Fruit fly (Drosophila melanogaster) whole organism, embryonic: ENCODE results near the gene scyl.

ENCODE experiments used
- ATbp ChIP-seq: fragments of 200-800 bp; sonication (Bioruptor generic); optimal IDR thresholded peaks from 2 replicates; lab custom pipeline; 2017; ENCODE audit warnings: missing biosample characterization, mild to moderate bottlenecking, missing genetic modification characterization, missing genetic modification reagents
- CG1024 ChIP-seq: fragments of 200-800 bp; sonication (Bioruptor generic); IDR thresholded peaks from 2 replicates; pipeline ENCODE4 v1.3.6; 2022; ENCODE audit warnings: missing biosample characterization, missing genetic modification characterization
- CG10274 ChIP-seq: fragments of 200-800 bp; sonication (Bioruptor generic); optimal IDR thresholded peaks from 3 replicates; lab custom pipeline; 2017; ENCODE audit warnings: missing biosample characterization, mild to moderate bottlenecking, missing genetic modification characterization
- CG10654 ChIP-seq: fragments of 200-800 bp; sonication (Bioruptor generic); optimal IDR thresholded peaks from 2 replicates; lab custom pipeline; 2016; ENCODE audit warnings: missing biosample characterization, missing genetic modification characterization
- CG14710 ChIP-seq: fragments of 200-800 bp; sonication (Bioruptor generic); optimal IDR thresholded peaks from 3 replicates; lab custom pipeline; 2019; ENCODE audit warnings: missing biosample characterization, mild to moderate bottlenecking, missing genetic modification characterization, moderate library complexity
- CG16815 ChIP-seq: fragments of 200-800 bp; sonication (Bioruptor generic); optimal IDR thresholded peaks from 3 replicates; lab custom pipeline; 2017; ENCODE audit warnings: missing biosample characterization, mild to moderate bottlenecking, missing genetic modification characterization
- CG17829 ChIP-seq: fragments of 200-800 bp; optimal IDR thresholded peaks from 2 replicates; lab custom pipeline; 2019; ENCODE audit warnings: missing biosample characterization, mild to moderate bottlenecking, missing genetic modification characterization, moderate library complexity
- CG2712 ChIP-seq: fragments of 200-800 bp; optimal IDR thresholded peaks from 3 replicates; lab custom pipeline; 2019; ENCODE audit warnings: missing biosample characterization, mild to moderate bottlenecking, missing genetic modification characterization, moderate library complexity
- CG2875 ChIP-seq: fragments of 200-800 bp; sonication (Bioruptor generic); optimal IDR thresholded peaks from 2 replicates; lab custom pipeline; 2017; ENCODE audit warnings: missing biosample characterization, mild to moderate bottlenecking, missing genetic modification characterization, missing genetic modification reagents
- CG30020 ChIP-seq: fragments of 200-800 bp; optimal IDR thresholded peaks from 2 replicates; lab custom pipeline; 2019; ENCODE audit warnings: missing biosample characterization, mild to moderate bottlenecking, missing genetic modification characterization, moderate library complexity
- CG3847 ChIP-seq: fragments of 200-800 bp; sonication (Bioruptor generic); IDR thresholded peaks from 2 replicates; pipeline ENCODE4 v1.3.6; 2022; ENCODE audit warnings: missing biosample characterization, missing genetic modification characterization
- CG42726 ChIP-seq: fragments of 200-800 bp; sonication (Bioruptor generic); IDR thresholded peaks from 2 replicates; pipeline ENCODE4 v1.3.6; 2022; ENCODE audit warnings: missing biosample characterization, missing genetic modification characterization; ENCODE audit not compliant: partially characterized antibody
- CG4730 ChIP-seq: fragments of 200-800 bp; sonication (Bioruptor generic); IDR thresholded peaks from 2 replicates; pipeline ENCODE4 v1.3.6; 2022; ENCODE audit warnings: missing biosample characterization, missing genetic modification characterization
- CG5180 ChIP-seq: fragments of 200-800 bp; sonication (Bioruptor generic); optimal IDR thresholded peaks from 3 replicates; lab custom pipeline; 2017; ENCODE audit warnings: missing biosample characterization, missing genetic modification characterization, mild to moderate bottlenecking, moderate library complexity, missing genetic modification reagents
- CG6175 ChIP-seq: fragments of 200-800 bp; sonication (Bioruptor generic); IDR thresholded peaks from 3 replicates; pipeline ENCODE4 v1.3.6; 2022; ENCODE audit warnings: missing biosample characterization, missing genetic modification characterization
- CG6854 ChIP-seq: fragments of 200-800 bp; sonication (Bioruptor generic); optimal IDR thresholded peaks from 3 replicates; lab custom pipeline; 2017; ENCODE audit warnings: missing biosample characterization, mild to moderate bottlenecking, missing genetic modification characterization
- CG7271 ChIP-seq: fragments of 200-800 bp; sonication (Bioruptor generic); optimal IDR thresholded peaks from 2 replicates; lab custom pipeline; 2018; ENCODE audit warnings: missing biosample characterization, mild to moderate bottlenecking, missing genetic modification characterization, moderate library complexity
- CG7372 ChIP-seq: fragments of 200-800 bp; sonication (Bioruptor generic); IDR thresholded peaks from 2 replicates; pipeline ENCODE4 v1.3.6; 2022; ENCODE audit warnings: missing biosample characterization, missing genetic modification characterization
- CG7786 ChIP-seq: fragments of 200-800 bp; sonication (Bioruptor generic); optimal IDR thresholded peaks from 2 replicates; lab custom pipeline; 2016; ENCODE audit warnings: missing biosample characterization, missing genetic modification characterization
- CG8924 ChIP-seq: fragments of 200-800 bp; optimal IDR thresholded peaks from 3 replicates; lab custom pipeline; 2019; ENCODE audit warnings: missing biosample characterization, mild to moderate bottlenecking, missing genetic modification characterization, moderate library complexity
- Drgx ChIP-seq: fragments of 200-800 bp; sonication (Bioruptor generic); IDR thresholded peaks from 2 replicates; pipeline ENCODE4 v1.3.6; 2022; ENCODE audit warnings: missing biosample characterization, missing genetic modification characterization
- ERR ChIP-seq: fragments of 200-800 bp; sonication (Bioruptor generic); optimal IDR thresholded peaks from 2 replicates; lab custom pipeline; 2016; ENCODE audit warnings: missing biosample characterization, missing genetic modification characterization
- HLH3B ChIP-seq: fragments of 200-800 bp; sonication (Bioruptor generic); IDR thresholded peaks from 2 replicates; pipeline ENCODE4 v1.3.6; 2022; ENCODE audit warnings: missing biosample characterization, missing genetic modification characterization
- Hmr ChIP-seq: fragments of 200-800 bp; sonication (Bioruptor generic); optimal IDR thresholded peaks from 3 replicates; lab custom pipeline; 2017; ENCODE audit warnings: mild to moderate bottlenecking, missing biosample characterization, missing genetic modification reagents, missing genetic modification characterization
- Kr ChIP-seq: fragments of 200-800 bp; sonication (Bioruptor generic); optimal IDR thresholded peaks from 2 replicates; lab custom pipeline; 2017; ENCODE audit warnings: missing biosample characterization, mild to moderate bottlenecking, missing genetic modification characterization
- MTF-1 ChIP-seq: fragments of 200-800 bp; sonication (Bioruptor generic); optimal IDR thresholded peaks from 2 replicates; lab custom pipeline; 2018; ENCODE audit warnings: missing biosample characterization, mild to moderate bottlenecking, missing genetic modification characterization, borderline replicate concordance
- Mes4 ChIP-seq: fragments of 200-800 bp; sonication (Bioruptor generic); optimal IDR thresholded peaks from 2 replicates; lab custom pipeline; 2016; ENCODE audit warnings: missing biosample characterization, missing genetic modification characterization
- Pdp1 ChIP-seq, 2 experiments: fragments of 200-800 bp; sonication (Bioruptor generic); optimal IDR thresholded peaks; 3 replicates each; lab custom pipeline; 2016; ENCODE audit warnings: missing biosample characterization in 2 of 2, missing genetic modification characterization in 2 of 2, mild to moderate bottlenecking in 1 of 2, moderate library complexity in 1 of 2
- Usf ChIP-seq: fragments of 200-800 bp; sonication (Bioruptor generic); optimal IDR thresholded peaks from 2 replicates; lab custom pipeline; 2017; ENCODE audit warnings: missing genotype, missing biosample characterization, missing genetic modification characterization
- al ChIP-seq: fragments of 200-800 bp; sonication (Bioruptor generic); IDR thresholded peaks from 2 replicates; pipeline ENCODE4 v1.3.6; 2022; ENCODE audit warnings: missing biosample characterization, missing genetic modification characterization
- chif ChIP-seq, 2 experiments: fragments of 200-800 bp; sonication (Bioruptor generic); optimal IDR thresholded peaks; 3 replicates each; lab custom pipeline; 2016; ENCODE audit warnings: missing biosample characterization in 2 of 2, missing genetic modification characterization in 2 of 2
- danr ChIP-seq: fragments of 200-800 bp; sonication (Bioruptor generic); IDR thresholded peaks from 2 replicates; pipeline ENCODE4 v1.3.6; 2022; ENCODE audit warnings: missing biosample characterization, missing genetic modification characterization
- ewg ChIP-seq: fragments of 200-800 bp; sonication (Bioruptor generic); optimal IDR thresholded peaks from 3 replicates; lab custom pipeline; 2017; ENCODE audit warnings: mild to moderate bottlenecking, missing biosample characterization, missing genetic modification reagents, missing genetic modification characterization
- h ChIP-seq: fragments of >200 bp; optimal IDR thresholded peaks from 2 replicates; lab custom pipeline; 2017
- inv ChIP-seq: fragments of 200-800 bp; sonication (Bioruptor generic); IDR thresholded peaks from 2 replicates; pipeline ENCODE4 v1.3.6; 2022; ENCODE audit warnings: missing biosample characterization, missing genetic modification characterization; ENCODE audit not compliant: partially characterized antibody
- lola ChIP-seq, 3 experiments: fragments of >200 bp in 2 of 3; fragments of 200-800 bp in 1 of 3; sonication (Bioruptor generic) in 1 of 3; optimal IDR thresholded peaks; 2 replicates each; lab custom pipeline; 2017 to 2019; ENCODE audit warnings: missing biosample characterization in 3 of 3, missing genetic modification characterization in 3 of 3, mild to moderate bottlenecking in 1 of 3, moderate library complexity in 1 of 3
- mirr ChIP-seq: fragments of 200-800 bp; sonication (Bioruptor generic); optimal IDR thresholded peaks from 3 replicates; lab custom pipeline; 2018; ENCODE audit warnings: missing biosample characterization, mild to moderate bottlenecking, missing genetic modification characterization
- pfk ChIP-seq: fragments of 200-800 bp; sonication (Bioruptor generic); optimal IDR thresholded peaks from 2 replicates; lab custom pipeline; 2018; ENCODE audit warnings: missing biosample characterization, mild to moderate bottlenecking, missing genetic modification characterization, moderate library complexity
- pita ChIP-seq: fragments of 200-800 bp; sonication (Bioruptor generic); optimal IDR thresholded peaks from 2 replicates; lab custom pipeline; 2017; ENCODE audit warnings: missing biosample characterization, mild to moderate bottlenecking, missing genetic modification characterization
- pros ChIP-seq: fragments of 200-800 bp; sonication (Bioruptor generic); optimal IDR thresholded peaks from 3 replicates; lab custom pipeline; 2019; ENCODE audit warnings: missing biosample characterization, mild to moderate bottlenecking, missing genetic modification characterization, moderate library complexity
- pum ChIP-seq: fragments of 200-800 bp; sonication (Bioruptor generic); optimal IDR thresholded peaks from 2 replicates; lab custom pipeline; 2016; ENCODE audit warnings: missing biosample characterization, missing genetic modification characterization
- slbo ChIP-seq: fragments of 200-800 bp; sonication (Bioruptor generic); IDR thresholded peaks from 2 replicates; pipeline ENCODE4 v1.3.6; 2022; ENCODE audit warnings: missing biosample characterization, missing genetic modification characterization
- sna ChIP-seq: fragments of 200-800 bp; sonication (Bioruptor generic); IDR thresholded peaks from 2 replicates; pipeline ENCODE4 v1.3.6; 2022; ENCODE audit warnings: missing biosample characterization, missing genetic modification characterization; ENCODE audit not compliant: partially characterized antibody
- so ChIP-seq: fragments of 200-800 bp; sonication (Bioruptor generic); IDR thresholded peaks from 3 replicates; pipeline ENCODE4 v1.3.6; 2022; ENCODE audit warnings: missing biosample characterization, missing genetic modification characterization
- sqz ChIP-seq: fragments of 200-800 bp; sonication (Bioruptor generic); optimal IDR thresholded peaks from 3 replicates; lab custom pipeline; 2018; ENCODE audit warnings: missing biosample characterization, mild to moderate bottlenecking, missing genetic modification characterization
- stc ChIP-seq: fragments of 200-800 bp; sonication (Bioruptor generic); IDR thresholded peaks from 2 replicates; pipeline ENCODE4 v1.3.6; 2022; ENCODE audit warnings: missing biosample characterization, missing genetic modification characterization
- stwl ChIP-seq: fragments of 200-800 bp; sonication (Bioruptor generic); optimal IDR thresholded peaks from 3 replicates; lab custom pipeline; 2018; ENCODE audit warnings: missing biosample characterization, mild to moderate bottlenecking, missing genetic modification characterization, moderate library complexity
- sug ChIP-seq: fragments of 200-800 bp; optimal IDR thresholded peaks from 2 replicates; lab custom pipeline; 2019; ENCODE audit warnings: missing biosample characterization, mild to moderate bottlenecking, missing genetic modification characterization, moderate library complexity
- tap ChIP-seq: fragments of 200-800 bp; optimal IDR thresholded peaks from 3 replicates; lab custom pipeline; 2019; ENCODE audit warnings: missing biosample characterization, mild to moderate bottlenecking, missing genetic modification characterization, moderate library complexity

The scyl gene

dm6 chr3L:11272243-11273012, 20.3 kb downstream of the scyl start (continued):
- peak; percentile 32; the same call in 1 of the 2 replicates for TF ChIP-seq Drgx (GFP tag; lab: Robert Waterston, UW)
- TF ChIP-seq Kr (GFP tag; lab: Kevin White, UChicago) = no peak
- TF ChIP-seq ewg (GFP tag; lab: Kevin White, UChicago) = no peak
- no peak for TF ChIP-seq CG3847 (GFP tag; lab: Robert Waterston, UW)
- TF ChIP-seq so (GFP tag; lab: Robert Waterston, UW) = no peak
- TF ChIP-seq CG42726 (GFP tag; lab: Robert Waterston, UW) = no peak
- no peak for TF ChIP-seq CG7786 (GFP tag; lab: Kevin White, UChicago)
- no peak for TF ChIP-seq stwl
- no peak for TF ChIP-seq ATbp (GFP tag; lab: Kevin White, UChicago)
- TF ChIP-seq CG6854 (GFP tag; lab: Kevin White, UChicago) = no peak
- no peak for TF ChIP-seq ERR (GFP tag; lab: Kevin White, UChicago)
- TF ChIP-seq Mes4 (GFP tag; lab: Kevin White, UChicago) = no peak
- TF ChIP-seq danr = no peak
- no peak for TF ChIP-seq Usf (GFP tag; lab: Kevin White, UChicago)
- peak; percentile 23 for TF ChIP-seq tap (tag; lab: Kevin White, UChicago)
- no peak for TF ChIP-seq CG5180 (GFP tag; lab: Kevin White, UChicago)
- TF ChIP-seq chif (GFP tag; optimal IDR thresholded peaks at IDR 0.05; lab: Kevin White, UChicago) = no peak
- TF ChIP-seq CG2875 (GFP tag; lab: Kevin White, UChicago) = no peak
- TF ChIP-seq CG8924 (tag; lab: Kevin White, UChicago) = peak; percentile 54
- TF ChIP-seq CG10274 (GFP tag; lab: Kevin White, UChicago) = peak; percentile 89
- TF ChIP-seq stc (GFP tag; lab: Robert Waterston, UW) = no peak; the same call in 1 of the 2 replicates
- TF ChIP-seq pum (GFP tag; lab: Kevin White, UChicago) = no peak
- no peak for TF ChIP-seq HLH3B (GFP tag; lab: Robert Waterston, UW)
- TF ChIP-seq CG7372 (GFP tag; lab: Robert Waterston, UW) = no peak
- TF ChIP-seq CG7271 (tag; lab: Kevin White, UChicago) = no peak
- no peak for TF ChIP-seq CG1024 (GFP tag; lab: Robert Waterston, UW)
- TF ChIP-seq CG6175 (GFP tag; lab: Robert Waterston, UW) = no peak
- TF ChIP-seq inv (GFP tag; lab: Robert Waterston, UW) = no peak
- TF ChIP-seq Hmr (GFP tag; lab: Kevin White, UChicago) = peak; percentile 18
- TF ChIP-seq sqz (GFP tag; lab: Kevin White, UChicago) = no peak
- TF ChIP-seq CG16815 (GFP tag; lab: Kevin White, UChicago) = no peak
- TF ChIP-seq CG10654 (GFP tag; lab: Kevin White, UChicago) = no peak
- TF ChIP-seq MTF-1 = no peak
- TF ChIP-seq CG2712 (tag; lab: Kevin White, UChicago) = peak; percentile 56
- TF ChIP-seq lola (GFP tag; optimal IDR thresholded peaks at IDR 0.05; lab: Kevin White, UChicago) = no peak
- peak; percentile 16; the same call in 1 of the 2 replicates for TF ChIP-seq CG4730
- TF ChIP-seq h (lab: Kevin White, UChicago) = no peak
- no peak for TF ChIP-seq pfk (GFP tag; lab: Kevin White, UChicago)
- no peak for TF ChIP-seq sna
- TF ChIP-seq pita (GFP tag; lab: Kevin White, UChicago) = no peak
- peak; percentile 33 for TF ChIP-seq CG17829
- TF ChIP-seq sug (tag; lab: Kevin White, UChicago) = no peak
- no peak for TF ChIP-seq CG30020 (tag; lab: Kevin White, UChicago)
- TF ChIP-seq al = no peak
- peak; percentile 5 for TF ChIP-seq CG14710 (tag; lab: Kevin White, UChicago)
- TF ChIP-seq mirr (GFP tag; lab: Kevin White, UChicago) = no peak
- 0 out of 2 replicates have a peak, but pooled peaks have one; percentile 26 for TF ChIP-seq slbo
- no peak for TF ChIP-seq pros
- no peak for TF ChIP-seq Pdp1 (GFP tag; optimal IDR thresholded peaks at IDR 0.05; lab: Kevin White, UChicago)
